Fruit fly (Drosophila melanogaster): ENCODE results near the gene BG642167.

DNA sequence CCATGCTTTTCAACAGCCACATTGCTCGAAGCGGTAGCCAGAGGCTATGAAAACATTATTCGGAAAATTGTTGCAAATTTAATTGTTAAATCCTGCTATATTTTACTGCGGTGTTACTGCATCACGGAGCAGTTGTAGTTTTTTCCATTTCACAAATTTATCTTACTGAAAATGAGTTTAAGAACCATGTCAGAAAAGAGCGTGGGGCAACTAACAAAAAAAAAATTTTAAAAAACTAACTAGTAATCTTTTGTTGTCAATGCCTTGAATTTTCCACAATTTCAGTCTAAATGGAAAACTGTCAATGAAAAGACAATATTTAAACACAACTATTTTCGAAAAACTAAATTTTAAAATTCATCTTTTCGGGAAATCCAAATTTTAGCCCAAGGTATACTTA is 4.6 kb downstream of the BG642167 start, which contains the start of gene CG5024:
- TF ChIP-seq pdm3 (GFP tag; optimal IDR thresholded peaks at IDR 0.05), result no peak
- no peak for TF ChIP-seq Blimp-1 (GFP tag; optimal IDR thresholded peaks at IDR 0.05)
- no peak for TF ChIP-seq CG8632 (GFP tag; optimal IDR thresholded peaks at IDR 0.05)
- TF ChIP-seq Ets96B (tag; optimal IDR thresholded peaks at IDR 0.05), result no peak

Data from whole organism, prepupa.